Worm (Caenorhabditis elegans) whole organism, L3 larva: Measurements from ENCODE around the gene cct-6.
A peak's percentile ranks its signal among the peaks of the same experiment; 100 is the strongest.

ENCODE experiments used
- R02D3.7 ChIP-seq: fragments of 150-350 bp; optimal IDR thresholded peaks from 2 replicates; lab custom pipeline; 2014; ENCODE audit warnings: missing biosample characterization, missing genetic modification characterization
- ZK546.5 ChIP-seq: sonication (generic microtip); optimal IDR thresholded peaks from 2 replicates; lab custom pipeline; 2017; ENCODE audit warnings: missing biosample characterization, missing genetic modification characterization
- aly-2 ChIP-seq: fragments of 150-350 bp; optimal IDR thresholded peaks from 2 replicates; lab custom pipeline; 2014; ENCODE audit warnings: missing biosample characterization, missing genetic modification characterization
- egl-5 ChIP-seq: fragments of 150-350 bp; optimal IDR thresholded peaks from 2 replicates; lab custom pipeline; 2017; ENCODE audit warnings: missing biosample characterization, missing genetic modification reagents, missing genetic modification characterization, inconsistent platforms
- elt-1 ChIP-seq: fragments of 150-350 bp; optimal IDR thresholded peaks from 2 replicates; lab custom pipeline; 2014; ENCODE audit warnings: missing biosample characterization, missing genetic modification characterization
- elt-2 ChIP-seq: sonication (generic microtip); optimal IDR thresholded peaks from 2 replicates; lab custom pipeline; 2016; ENCODE audit warnings: missing genetic modification reagents, mild to moderate bottlenecking, missing genetic modification characterization, missing compliant biosample characterization
- elt-3 ChIP-seq, 3 experiments: fragments of 150-350 bp in 1 of 3; sonication (generic microtip) in 2 of 3; optimal IDR thresholded peaks; 2 replicates in 2 of 3; 4 replicates in 1 of 3; lab custom pipeline; 2014 to 2017; ENCODE audit warnings: missing biosample characterization in 3 of 3, missing genetic modification characterization in 3 of 3
- fkh-10 ChIP-seq: sonication (generic microtip); optimal IDR thresholded peaks from 2 replicates; lab custom pipeline; 2017; ENCODE audit warnings: missing biosample characterization, missing genetic modification reagents, missing genetic modification characterization
- fos-1 ChIP-seq: fragments of 150-350 bp; optimal IDR thresholded peaks from 2 replicates; lab custom pipeline; 2014; ENCODE audit warnings: missing biosample characterization, missing genetic modification characterization
- jun-1 ChIP-seq: fragments of 150-350 bp; optimal IDR thresholded peaks from 2 replicates; lab custom pipeline; 2014; ENCODE audit warnings: missing biosample characterization, missing genetic modification reagents, missing genetic modification characterization
- lin-15B ChIP-seq: fragments of 150-350 bp; optimal IDR thresholded peaks from 2 replicates; lab custom pipeline; 2014; ENCODE audit warnings: missing biosample characterization, missing genetic modification characterization
- lin-39 ChIP-seq: fragments of 150-350 bp; optimal IDR thresholded peaks from 2 replicates; lab custom pipeline; 2018; ENCODE audit warnings: missing biosample characterization, missing genetic modification reagents, missing genetic modification characterization
- lsy-12 ChIP-seq: sonication (generic microtip); optimal IDR thresholded peaks from 2 replicates; lab custom pipeline; 2016; ENCODE audit warnings: mild to moderate bottlenecking, missing genetic modification characterization, missing compliant biosample characterization
- nfya-1 ChIP-seq: sonication (generic microtip); optimal IDR thresholded peaks from 2 replicates; lab custom pipeline; 2017; ENCODE audit warnings: missing genetic modification characterization, mild to moderate bottlenecking, missing compliant biosample characterization, antibody characterized with exemption, moderate library complexity; ENCODE audit not compliant: insufficient read depth
- nhr-12 ChIP-seq: fragments of 150-350 bp; optimal IDR thresholded peaks from 2 replicates; lab custom pipeline; 2014; ENCODE audit warnings: missing biosample characterization, missing genetic modification characterization
- nhr-237 ChIP-seq: fragments of 150-350 bp; optimal IDR thresholded peaks from 2 replicates; lab custom pipeline; 2014; ENCODE audit warnings: missing biosample characterization, missing genetic modification characterization
- nhr-25 ChIP-seq: sonication (generic microtip); optimal IDR thresholded peaks from 2 replicates; lab custom pipeline; 2017; ENCODE audit warnings: missing biosample characterization, missing genetic modification characterization
- nhr-28 ChIP-seq: fragments of 150-350 bp; optimal IDR thresholded peaks from 2 replicates; lab custom pipeline; 2014; ENCODE audit warnings: missing biosample characterization, missing genetic modification characterization
- nhr-43 ChIP-seq: sonication (generic microtip); optimal IDR thresholded peaks from 2 replicates; lab custom pipeline; 2016; ENCODE audit warnings: mild to moderate bottlenecking, missing genetic modification characterization, missing compliant biosample characterization; ENCODE audit not compliant: poor library complexity, severe bottlenecking
- nhr-76 ChIP-seq: fragments of 150-350 bp; sonication (generic microtip); optimal IDR thresholded peaks from 5 replicates; lab custom pipeline; 2014; ENCODE audit warnings: missing biosample characterization, missing genetic modification characterization
- nhr-77 ChIP-seq: fragments of 150-350 bp; optimal IDR thresholded peaks from 2 replicates; lab custom pipeline; 2014; ENCODE audit warnings: missing biosample characterization, missing genetic modification characterization
- pha-4 ChIP-seq: fragments of 150-350 bp; optimal IDR thresholded peaks from 2 replicates; lab custom pipeline; 2014; ENCODE audit warnings: missing biosample characterization, missing genetic modification reagents, missing genetic modification characterization
- pqm-1 ChIP-seq: fragments of 150-350 bp; optimal IDR thresholded peaks from 2 replicates; lab custom pipeline; 2017; ENCODE audit warnings: missing biosample characterization, missing genetic modification characterization, inconsistent platforms
- sea-2 ChIP-seq: fragments of 150-350 bp; sonication (generic microtip); optimal IDR thresholded peaks from 4 replicates; lab custom pipeline; 2014; ENCODE audit warnings: missing biosample characterization, missing genetic modification reagents, missing genetic modification characterization
- skn-1 ChIP-seq: fragments of 150-350 bp; optimal IDR thresholded peaks from 2 replicates; lab custom pipeline; 2014; ENCODE audit warnings: missing biosample characterization, missing genetic modification characterization
- snpc-4 ChIP-seq: fragments of 150-350 bp; optimal IDR thresholded peaks from 2 replicates; lab custom pipeline; 2014; ENCODE audit warnings: missing biosample characterization, missing genetic modification characterization
- unc-62 ChIP-seq: fragments of 150-350 bp; sonication (generic microtip); optimal IDR thresholded peaks from 4 replicates; lab custom pipeline; 2014; ENCODE audit warnings: missing biosample characterization, missing genetic modification reagents, missing genetic modification characterization
- zag-1 ChIP-seq: fragments of 150-350 bp; optimal IDR thresholded peaks from 2 replicates; lab custom pipeline; 2014; ENCODE audit warnings: missing biosample characterization, missing genetic modification characterization
- ztf-11 ChIP-seq: fragments of 150-350 bp; optimal IDR thresholded peaks from 2 replicates; lab custom pipeline; 2014; ENCODE audit warnings: missing biosample characterization, missing genetic modification characterization
- ztf-4 ChIP-seq: fragments of 150-350 bp; optimal IDR thresholded peaks from 2 replicates; lab custom pipeline; 2014; ENCODE audit warnings: missing biosample characterization, missing genetic modification characterization

Gene cct-6

ce11 chrIII:5826895-5827437, 28.5 kb downstream of the cct-6 start:
- TF ChIP-seq skn-1 (tag; lab: Kevin White, UChicago) (no peak), nfya-1 (tag; lab: Kevin White, UChicago) (peak; percentile 3)

- TF ChIP-seq nhr-77 (no peak), lin-15B (tag; lab: Kevin White, UChicago) (no peak), nhr-237 (tag; lab: Kevin White, UChicago) (no peak)
Observed at ce11 chrIII:5824450-5824972, 31.0 kb downstream of the cct-6 start.

- TF ChIP-seq elt-3 (tag; optimal IDR thresholded peaks at IDR 0.05; lab: Kevin White, UChicago) (no peak), R02D3.7 (tag; lab: Kevin White, UChicago) (no peak), ztf-4 (tag; lab: Kevin White, UChicago) (no peak), lin-39 (no peak), aly-2 (no peak), fos-1 (tag; lab: Kevin White, UChicago) (no peak), lsy-12 (no peak), nhr-76 (no peak), snpc-4 (tag; lab: Kevin White, UChicago) (no peak), nfya-1 (tag; lab: Kevin White, UChicago) (no peak)
Observed at ce11 chrIII:5823617-5824016, 31.9 kb downstream of the cct-6 start, which contains the start of gene R12B2.8. R12B2.8 (plus strand) TSS chrIII:5823917.

- no peak for TF ChIP-seq nhr-25 (tag; lab: Kevin White, UChicago)
- TF ChIP-seq nhr-43: no peak
- TF ChIP-seq jun-1: no peak
- TF ChIP-seq elt-3 (tag; optimal IDR thresholded peaks at IDR 0.05; lab: Kevin White, UChicago): no peak
- no peak for TF ChIP-seq ztf-11 (tag; lab: Kevin White, UChicago)
- TF ChIP-seq snpc-4 (tag; lab: Kevin White, UChicago): no peak
- TF ChIP-seq, all 47 proteins: peak for 0
Observed at ce11 chrIII:5822816-5823215, 32.7 kb downstream of the cct-6 start.

ce11 chrIII:5815932-5816331, 39.6 kb downstream of the cct-6 start, which contains the start of gene sma-4:
sma-4 (plus strand) TSS chrIII:5816232.
- no peak for TF ChIP-seq nhr-77
- TF ChIP-seq elt-1 (tag; lab: Kevin White, UChicago): no peak
- no peak for TF ChIP-seq sea-2 (GFP tag; lab: Kevin White, UChicago)
- TF ChIP-seq nhr-12 (tag; lab: Kevin White, UChicago): no peak
- no peak for TF ChIP-seq nhr-237 (tag; lab: Kevin White, UChicago)
- TF ChIP-seq zag-1: no peak
- no peak for TF ChIP-seq fkh-10 (GFP tag; lab: Kevin White, UChicago)
- TF ChIP-seq unc-62: no peak
- no peak for TF ChIP-seq ZK546.5 (tag; lab: Kevin White, UChicago)
- TF ChIP-seq, all 47 proteins: peak for 0

ce11 chrIII:5814799-5815198, 40.7 kb downstream of the cct-6 start, which contains the start of gene R12B2.7:
R12B2.7 (plus strand) TSS chrIII:5815045.
- TF ChIP-seq elt-2 (tag; lab: Kevin White, UChicago): peak; percentile 12
- TF ChIP-seq nhr-43: peak; percentile 38
- peak; percentile 26 for TF ChIP-seq nfya-1 (tag; lab: Kevin White, UChicago)
- no peak for TF ChIP-seq lsy-12
- TF ChIP-seq nhr-25 (tag; lab: Kevin White, UChicago): peak; percentile 40

ce11 chrIII:5814098-5814497, 41.4 kb downstream of the cct-6 start:
- no peak for TF ChIP-seq elt-3 (tag; optimal IDR thresholded peaks at IDR 0.05; lab: Kevin White, UChicago)
- TF ChIP-seq nhr-25 (tag; lab: Kevin White, UChicago): no peak
- TF ChIP-seq pqm-1 (tag; lab: Kevin White, UChicago): peak; percentile 59
- TF ChIP-seq pha-4: peak; percentile 43
- no peak for TF ChIP-seq egl-5 (tag; lab: Kevin White, UChicago)
- TF ChIP-seq nhr-28: no peak
- TF ChIP-seq elt-2 (tag; lab: Kevin White, UChicago): peak; percentile 74
- no peak for TF ChIP-seq lin-39
- TF ChIP-seq sea-2 (GFP tag; lab: Kevin White, UChicago): no peak
